Worm (Caenorhabditis elegans) whole organism, L4/young adult: ENCODE results near the gene B0238.9.

ENCODE experiments used
- W03F9.2 ChIP-seq: fragments of 150-350 bp; optimal IDR thresholded peaks from 2 replicates; lab custom pipeline; 2014; ENCODE audit warnings: missing biosample characterization, missing genetic modification characterization
- dao-5 ChIP-seq: sonication (generic microtip); optimal IDR thresholded peaks from 2 replicates; lab custom pipeline; 2016; ENCODE audit warnings: missing genotype, missing genetic modification characterization, moderate library complexity, missing compliant biosample characterization
- him-1 ChIP-seq: sonication (generic microtip); optimal IDR thresholded peaks from 2 replicates; lab custom pipeline; 2016; ENCODE audit warnings: missing genotype, missing genetic modification reagents, missing genetic modification characterization, missing compliant biosample characterization

Gene B0238.9

ce11 chrV:5275426-5276007, 2.4 kb downstream of the B0238.9 start:
- TF ChIP-seq W03F9.2 (tag; lab: Kevin White, UChicago) (no peak), dao-5 (no peak), him-1 (tag; lab: Kevin White, UChicago) (no peak)

ce11 chrV:5274974-5275373, 2.9 kb downstream of the B0238.9 start:
- TF ChIP-seq him-1 (tag; lab: Kevin White, UChicago) (no peak), dao-5 (no peak), W03F9.2 (tag; lab: Kevin White, UChicago) (peak; percentile 36)

- no peak for TF ChIP-seq W03F9.2 (tag; lab: Kevin White, UChicago)
- no peak for TF ChIP-seq him-1 (tag; lab: Kevin White, UChicago)
These were observed 4.1 kb downstream of the B0238.9 start, which contains the start of gene natc-2 for ce11 chrV:5273770-5274169. TSS of gene natc-2 (plus strand) at chrV:5274070.

- TF ChIP-seq dao-5 (no peak), W03F9.2 (tag; lab: Kevin White, UChicago) (no peak), him-1 (tag; lab: Kevin White, UChicago) (no peak)
These were observed 4.7 kb downstream of the B0238.9 start for ce11 chrV:5273241-5273640.

ce11 chrV:5272619-5273074, 5.3 kb downstream of the B0238.9 start:
- TF ChIP-seq W03F9.2 (tag; lab: Kevin White, UChicago) = no peak

- TF ChIP-seq dao-5 (no peak), him-1 (tag; lab: Kevin White, UChicago) (no peak), W03F9.2 (tag; lab: Kevin White, UChicago) (no peak)
These were observed 5.9 kb downstream of the B0238.9 start for ce11 chrV:5272034-5272433.

- TF ChIP-seq W03F9.2 (tag; lab: Kevin White, UChicago) (no peak), him-1 (tag; lab: Kevin White, UChicago) (no peak)
These were observed 6.4 kb downstream of the B0238.9 start for ce11 chrV:5271487-5271886.

- TF ChIP-seq him-1 (tag; lab: Kevin White, UChicago) (no peak), W03F9.2 (tag; lab: Kevin White, UChicago) (no peak), dao-5 (no peak)
These were observed 8.8 kb downstream of the B0238.9 start, which contains the start of gene penr-1 for ce11 chrV:5269024-5269535. TSS of gene penr-1 (plus strand) at chrV:5269485.

ce11 chrV:5265581-5265980, 12.3 kb downstream of the B0238.9 start, which contains the start of the genes srt-69 and B0238.12:
TSS of gene srt-69 (minus strand) at chrV:5265681.
TSS of gene B0238.12 (plus strand) at chrV:5265844.
- TF ChIP-seq dao-5 (no peak), him-1 (tag; lab: Kevin White, UChicago) (no peak), W03F9.2 (tag; lab: Kevin White, UChicago) (no peak)

- TF ChIP-seq W03F9.2 (tag; lab: Kevin White, UChicago) (no peak), him-1 (tag; lab: Kevin White, UChicago) (no peak), dao-5 (no peak)
These were observed 14.9 kb downstream of the B0238.9 start, which contains the start of gene cest-30 for ce11 chrV:5262999-5263398. TSS of gene cest-30 (minus strand) at chrV:5263099.

- TF ChIP-seq W03F9.2 (tag; lab: Kevin White, UChicago) (no peak), him-1 (tag; lab: Kevin White, UChicago) (no peak), dao-5 (no peak)
These were observed 18.5 kb downstream of the B0238.9 start, which contains the start of gene srt-70 for ce11 chrV:5259448-5259847. TSS of gene srt-70 (minus strand) at chrV:5259548.

ce11 chrV:5257358-5257757, 20.5 kb downstream of the B0238.9 start, which contains the start of gene srt-67:
TSS of gene srt-67 (minus strand) at chrV:5257458.
- no peak for TF ChIP-seq dao-5

- TF ChIP-seq W03F9.2 (tag; lab: Kevin White, UChicago) = no peak
- no peak for TF ChIP-seq dao-5
- TF ChIP-seq him-1 (tag; lab: Kevin White, UChicago) = no peak
These were observed 25.9 kb downstream of the B0238.9 start, which contains the start of gene srt-68 for ce11 chrV:5252016-5252415. TSS of gene srt-68 (minus strand) at chrV:5252116.

ce11 chrV:5243036-5243435, 34.9 kb downstream of the B0238.9 start, which contains the start of gene cest-35.1:
TSS of gene cest-35.1 (minus strand) at chrV:5243136.
- TF ChIP-seq dao-5 = no peak
- no peak for TF ChIP-seq him-1 (tag; lab: Kevin White, UChicago)
- no peak for TF ChIP-seq W03F9.2 (tag; lab: Kevin White, UChicago)

ce11 chrV:5239903-5240302, 38.0 kb downstream of the B0238.9 start, which contains the start of gene B0238.15:
TSS of gene B0238.15 (plus strand) at chrV:5240203.
- TF ChIP-seq W03F9.2 (tag; lab: Kevin White, UChicago) (no peak), him-1 (tag; lab: Kevin White, UChicago) (no peak), dao-5 (no peak)
